Worm (Caenorhabditis elegans) whole organism, L3 larva: ENCODE results near the gene rpap-2.

Source experiments
- ama-1 ChIP-seq: fragments of 150-350 bp; optimal IDR thresholded peaks from 2 replicates; lab custom pipeline; 2018
- daf-12 ChIP-seq: fragments of 150-350 bp; optimal IDR thresholded peaks from 2 replicates; lab custom pipeline; 2014; ENCODE audit warnings: missing biosample characterization, missing genetic modification reagents, missing genetic modification characterization
- egl-27 ChIP-seq: sonication (generic microtip); optimal IDR thresholded peaks from 4 replicates; lab custom pipeline; 2017; ENCODE audit warnings: missing biosample characterization, missing genetic modification reagents, missing genetic modification characterization
- fos-1 ChIP-seq: fragments of 150-350 bp; optimal IDR thresholded peaks from 2 replicates; lab custom pipeline; 2014; ENCODE audit warnings: missing biosample characterization, missing genetic modification characterization
- lin-39 ChIP-seq: fragments of 150-350 bp; optimal IDR thresholded peaks from 2 replicates; lab custom pipeline; 2018; ENCODE audit warnings: missing biosample characterization, missing genetic modification reagents, missing genetic modification characterization
- nhr-11 ChIP-seq: fragments of 150-350 bp; optimal IDR thresholded peaks from 2 replicates; lab custom pipeline; 2014; ENCODE audit warnings: missing biosample characterization, missing genetic modification characterization
- nhr-76 ChIP-seq: fragments of 150-350 bp; sonication (generic microtip); optimal IDR thresholded peaks from 5 replicates; lab custom pipeline; 2014; ENCODE audit warnings: missing biosample characterization, missing genetic modification characterization
- pha-4 ChIP-seq: fragments of 150-350 bp; optimal IDR thresholded peaks from 2 replicates; lab custom pipeline; 2014; ENCODE audit warnings: missing biosample characterization, missing genetic modification reagents, missing genetic modification characterization
- snpc-4 ChIP-seq: fragments of 150-350 bp; optimal IDR thresholded peaks from 2 replicates; lab custom pipeline; 2014; ENCODE audit warnings: missing biosample characterization, missing genetic modification characterization
- unc-39 ChIP-seq: sonication (generic microtip); optimal IDR thresholded peaks from 4 replicates; lab custom pipeline; 2017; ENCODE audit warnings: missing biosample characterization, missing genetic modification characterization
- unc-62 ChIP-seq: fragments of 150-350 bp; sonication (generic microtip); optimal IDR thresholded peaks from 4 replicates; lab custom pipeline; 2014; ENCODE audit warnings: missing biosample characterization, missing genetic modification reagents, missing genetic modification characterization
- ztf-11 ChIP-seq: fragments of 150-350 bp; optimal IDR thresholded peaks from 2 replicates; lab custom pipeline; 2014; ENCODE audit warnings: missing biosample characterization, missing genetic modification characterization

- no peak for TF ChIP-seq unc-39 (tag; lab: Kevin White, UChicago)
- peak; percentile 59 for TF ChIP-seq ama-1 (lab: Kevin White, UChicago)
- TF ChIP-seq daf-12 (tag; lab: Kevin White, UChicago): no peak
- no peak for TF ChIP-seq pha-4 (tag; lab: Kevin White, UChicago)
- TF ChIP-seq egl-27 (tag; lab: Kevin White, UChicago): no peak
- TF ChIP-seq lin-39 (tag; lab: Kevin White, UChicago): no peak
- no peak for TF ChIP-seq unc-62 (GFP tag; lab: Kevin White, UChicago)
- TF ChIP-seq fos-1 (tag; lab: Kevin White, UChicago): no peak
- no peak for TF ChIP-seq ztf-11
- no peak for TF ChIP-seq snpc-4 (tag; lab: Kevin White, UChicago)
- no peak for TF ChIP-seq nhr-76 (tag; lab: Kevin White, UChicago)
- no peak for TF ChIP-seq nhr-11 (tag; lab: Kevin White, UChicago)
Observed at ce11 chrIII:8983811-8984210, 16.0 kb downstream of the rpap-2 start.
